Worm (Caenorhabditis elegans): ENCODE data around the gene col-138.

ce11 chrIV:17179071-17179470 is 4.5 kb downstream of the col-138 start:
- TF ChIP-seq cebp-2 (GFP tag; IDR thresholded peaks at IDR 0.05) (no peak), mxl-1 (tag; optimal IDR thresholded peaks at IDR 0.05) (no peak)

Data from whole organism, young adult.